Worm (Caenorhabditis elegans) whole organism, midembryonic: ENCODE measurements around the gene C25E10.12.

ENCODE experiments used
- cog-1 ChIP-seq: sonication (generic microtip); optimal IDR thresholded peaks from 2 replicates; lab custom pipeline; 2016; ENCODE audit warnings: missing genetic modification characterization, missing compliant biosample characterization
- flt-1 ChIP-seq: fragments of 200-800 bp; sonication (Bioruptor generic); IDR thresholded peaks from 2 replicates; pipeline ENCODE4 v1.3.6; 2022; ENCODE audit warnings: missing genetic modification characterization, missing compliant biosample characterization
- ztf-23 ChIP-seq: fragments of 200-800 bp; sonication (Bioruptor generic); IDR thresholded peaks from 2 replicates; pipeline ENCODE4 v1.3.6; 2022; ENCODE audit warnings: missing genetic modification reagents, missing genetic modification characterization, missing compliant biosample characterization
- ztf-29 ChIP-seq: fragments of 200-800 bp; sonication (Bioruptor generic); IDR thresholded peaks from 2 replicates; pipeline ENCODE4 v1.3.6; 2022; ENCODE audit warnings: missing genetic modification reagents, missing genetic modification characterization, missing compliant biosample characterization

DNA sequence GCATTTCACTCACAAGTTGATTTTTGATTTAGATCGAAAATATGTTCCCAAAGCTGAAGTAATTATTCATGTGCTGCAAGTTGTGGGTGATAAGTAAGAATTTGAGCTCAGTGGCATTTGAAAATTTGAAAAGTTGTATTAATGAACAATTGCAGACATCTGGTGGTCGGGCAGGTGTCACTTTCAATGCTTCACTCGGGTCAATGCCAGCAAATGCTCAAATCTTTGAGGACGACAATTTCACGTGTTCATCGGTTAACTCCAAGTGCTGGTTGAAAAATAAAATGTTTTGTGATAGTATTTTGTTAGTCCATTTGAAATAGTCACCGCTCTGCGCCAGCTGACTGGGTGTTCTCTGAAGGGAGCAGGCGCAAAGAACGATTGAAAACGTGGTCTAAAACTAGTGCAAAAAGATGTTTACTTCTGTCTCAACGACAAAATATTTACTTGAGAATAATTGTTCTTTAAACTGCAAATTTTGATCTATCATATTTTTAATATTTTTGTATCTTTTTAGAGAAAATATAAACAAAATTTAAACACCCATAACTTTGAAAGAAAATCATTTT is 31.9 kb upstream of the C25E10.12 start:
- TF ChIP-seq flt-1 (GFP tag; lab: Robert Waterston, UW) (no peak), ztf-29 (no peak), cog-1 (tag; lab: Kevin White, UChicago) (no peak), ztf-23 (GFP tag; lab: Robert Waterston, UW) (no peak)
